Worm (Caenorhabditis elegans): ENCODE measurements around the gene ZK1290.14.

ce11 chrII:7528210-7528609, 27.2 kb downstream of the ZK1290.14 start:
- TF ChIP-seq sma-3 (GFP tag; optimal IDR thresholded peaks at IDR 0.05) = peak; percentile 93
- TF ChIP-seq blmp-1 (tag; optimal IDR thresholded peaks at IDR 0.05; ENCODE audit: insufficient read depth) = peak; percentile 87
- no peak for TF ChIP-seq nhr-77 (tag; optimal IDR thresholded peaks at IDR 0.05)
- TF ChIP-seq unc-62 (GFP tag; optimal IDR thresholded peaks at IDR 0.05) = no peak
- no peak for TF ChIP-seq ceh-16 (tag; optimal IDR thresholded peaks at IDR 0.05)

All from whole organism, L2 larva.